Worm (Caenorhabditis elegans) whole organism, L2 larva: ENCODE data around the gene mes-4.

Experiments used
- elt-3 ChIP-seq: sonication (generic microtip); optimal IDR thresholded peaks from 2 replicates; lab custom pipeline; 2017; ENCODE audit warnings: missing biosample characterization, missing genetic modification characterization
- lin-39 ChIP-seq: fragments of 150-350 bp; optimal IDR thresholded peaks from 2 replicates; lab custom pipeline; 2014; ENCODE audit warnings: missing biosample characterization, missing genetic modification reagents, missing genetic modification characterization

- TF ChIP-seq elt-3 (tag; lab: Kevin White, UChicago): no peak
- TF ChIP-seq lin-39 (tag; lab: Kevin White, UChicago): no peak
Measured at ce11 chrV:13406032-13406431, 31.3 kb downstream of the mes-4 start, which contains the start of gene cutl-1.
